Fruit fly (Drosophila melanogaster) whole organism, prepupa: ENCODE results near the gene Or22b.

ENCODE experiments used
- Blimp-1 ChIP-seq: fragments of 200-800 bp; sonication (Bioruptor generic); optimal IDR thresholded peaks from 3 replicates; lab custom pipeline; 2017; ENCODE audit warnings: missing biosample characterization, missing genetic modification characterization, mild to moderate bottlenecking, moderate library complexity, missing genetic modification reagents
- CG10669 ChIP-seq: fragments of 200-800 bp; sonication (Bioruptor generic); optimal IDR thresholded peaks from 3 replicates; lab custom pipeline; 2018; ENCODE audit warnings: missing biosample characterization, mild to moderate bottlenecking, missing genetic modification characterization, moderate library complexity
- CG11902 ChIP-seq: fragments of 200-800 bp; sonication (Bioruptor generic); optimal IDR thresholded peaks from 3 replicates; lab custom pipeline; 2016; ENCODE audit warnings: missing biosample characterization, missing genetic modification characterization
- CG6276 ChIP-seq: fragments of 200-800 bp; sonication (Bioruptor generic); optimal IDR thresholded peaks from 2 replicates; lab custom pipeline; 2017; ENCODE audit warnings: missing biosample characterization, mild to moderate bottlenecking, missing genetic modification characterization
- CG6854 ChIP-seq: fragments of 200-800 bp; sonication (Bioruptor generic); optimal IDR thresholded peaks from 2 replicates; lab custom pipeline; 2017; ENCODE audit warnings: missing biosample characterization, mild to moderate bottlenecking, missing genetic modification characterization
- Eip78C ChIP-seq: fragments of 200-800 bp; sonication (Bioruptor generic); peaks from one replicate; lab custom pipeline; 2016; ENCODE audit warnings: missing biosample characterization, missing genetic modification characterization
- Gug ChIP-seq: fragments of 200-800 bp; sonication (Bioruptor generic); IDR thresholded peaks from 2 replicates; pipeline ENCODE4 v1.3.6; 2022; ENCODE audit warnings: missing biosample characterization, missing genetic modification characterization
- Hr38 ChIP-seq: sonication (Bioruptor generic); optimal IDR thresholded peaks from 2 replicates; lab custom pipeline; 2016; ENCODE audit warnings: missing biosample characterization, missing genetic modification characterization
- Hr39 ChIP-seq: fragments of 200-800 bp; sonication (Bioruptor generic); optimal IDR thresholded peaks from 2 replicates; lab custom pipeline; 2016; ENCODE audit warnings: missing biosample characterization, missing genetic modification characterization
- dac ChIP-seq: fragments of 200-800 bp; sonication (Bioruptor generic); optimal IDR thresholded peaks from 2 replicates; lab custom pipeline; 2017; ENCODE audit warnings: missing biosample characterization, mild to moderate bottlenecking, missing genetic modification characterization
- fkh ChIP-seq: fragments of 200-800 bp; sonication (Bioruptor generic); optimal IDR thresholded peaks from 3 replicates; lab custom pipeline; 2017; ENCODE audit warnings: missing biosample characterization, mild to moderate bottlenecking, missing genetic modification characterization, moderate library complexity
- pdm3 ChIP-seq: fragments of 200-800 bp; sonication (Bioruptor generic); optimal IDR thresholded peaks from 3 replicates; lab custom pipeline; 2016; ENCODE audit warnings: missing biosample characterization, missing genetic modification characterization
- ss ChIP-seq, 2 experiments: fragments of 200-800 bp; sonication (Bioruptor generic); optimal IDR thresholded peaks; 2 replicates in 1 of 2; 3 replicates in 1 of 2; lab custom pipeline; 2017 to 2018; ENCODE audit warnings: mild to moderate bottlenecking in 2 of 2, missing biosample characterization in 2 of 2, missing genetic modification characterization in 2 of 2, moderate library complexity in 1 of 2

DNA sequence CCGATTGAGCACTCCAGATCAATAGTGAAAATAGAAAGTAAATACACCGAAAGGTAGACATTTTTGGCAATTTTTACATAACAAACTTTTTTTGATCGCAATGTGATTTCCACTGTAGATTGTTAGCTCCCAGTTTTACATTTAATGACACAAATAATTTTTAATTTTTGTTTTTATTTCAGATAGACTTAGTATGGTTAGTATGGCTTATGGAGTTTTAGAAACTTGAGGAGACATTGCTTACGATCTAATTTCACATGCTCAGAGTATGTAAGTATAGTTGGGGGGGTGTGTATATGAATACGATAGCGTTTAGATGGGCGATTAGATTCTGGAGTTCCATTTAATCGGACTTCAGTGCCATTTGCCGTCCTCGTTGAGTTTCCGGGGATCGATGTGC is 5.1 kb upstream of the Or22b start, which contains the start of gene CG18132:
- TF ChIP-seq CG11902 (GFP tag; lab: Kevin White, UChicago) (no peak), dac (no peak), CG10669 (GFP tag; lab: Kevin White, UChicago) (no peak), CG6854 (GFP tag; lab: Kevin White, UChicago) (no peak), Eip78C (GFP tag; lab: Kevin White, UChicago) (no peak), ss (GFP tag; optimal IDR thresholded peaks at IDR 0.05; lab: Kevin White, UChicago) (no peak), pdm3 (GFP tag; lab: Kevin White, UChicago) (no peak), Hr38 (GFP tag; lab: Kevin White, UChicago) (no peak), fkh (GFP tag; lab: Kevin White, UChicago) (no peak), Blimp-1 (GFP tag; lab: Kevin White, UChicago) (no peak), Hr39 (no peak), Gug (GFP tag; lab: Robert Waterston, UW) (no peak), CG6276 (GFP tag; lab: Kevin White, UChicago) (no peak)
